Worm (Caenorhabditis elegans) whole organism, L4/young adult: ENCODE data around the gene C53D6.8.

ENCODE experiments used
- W03F9.2 ChIP-seq: fragments of 150-350 bp; optimal IDR thresholded peaks from 2 replicates; lab custom pipeline; 2014; ENCODE audit warnings: missing biosample characterization, missing genetic modification characterization
- dao-5 ChIP-seq: sonication (generic microtip); optimal IDR thresholded peaks from 2 replicates; lab custom pipeline; 2016; ENCODE audit warnings: missing genotype, missing genetic modification characterization, moderate library complexity, missing compliant biosample characterization
- him-1 ChIP-seq: sonication (generic microtip); optimal IDR thresholded peaks from 2 replicates; lab custom pipeline; 2016; ENCODE audit warnings: missing genotype, missing genetic modification reagents, missing genetic modification characterization, missing compliant biosample characterization

Gene C53D6.8

ce11 chrIV:9002636-9003035 is at the start of gene C53D6.8:
C53D6.8 (minus strand) TSS chrIV:9002736.
- TF ChIP-seq him-1 (tag; lab: Kevin White, UChicago) = no peak
- TF ChIP-seq dao-5 (tag; lab: Kevin White, UChicago) = no peak
- TF ChIP-seq W03F9.2 = no peak

ce11 chrIV:9051510-9052175 is 49.1 kb upstream of the C53D6.8 start:
- no peak for TF ChIP-seq dao-5 (tag; lab: Kevin White, UChicago)
- no peak for TF ChIP-seq him-1 (tag; lab: Kevin White, UChicago)
- no peak for TF ChIP-seq W03F9.2

DNA sequence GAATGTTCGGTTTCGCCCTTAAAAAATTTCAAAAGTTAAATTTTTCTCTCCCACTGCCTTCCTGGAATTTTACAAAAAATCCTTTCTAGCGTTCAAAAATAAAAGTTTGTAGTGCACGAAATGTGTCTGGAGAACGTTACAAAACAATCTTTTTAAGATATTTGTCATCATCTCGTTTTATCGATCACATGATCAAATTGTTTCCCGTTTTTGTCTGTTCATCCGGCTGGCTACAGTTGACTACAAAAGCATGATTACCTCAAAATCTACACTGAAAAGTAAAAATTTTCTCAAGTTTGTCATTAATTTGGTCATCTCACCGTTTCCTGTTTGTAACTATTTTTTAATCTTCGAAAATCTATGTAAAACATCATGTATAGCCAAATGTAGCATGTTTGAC is 48.5 kb upstream of the C53D6.8 start:
- TF ChIP-seq him-1 (tag; lab: Kevin White, UChicago) = no peak
- TF ChIP-seq W03F9.2 = no peak
- no peak for TF ChIP-seq dao-5 (tag; lab: Kevin White, UChicago)

- TF ChIP-seq him-1 (tag; lab: Kevin White, UChicago) (no peak), W03F9.2 (no peak), dao-5 (tag; lab: Kevin White, UChicago) (no peak)
Measured at ce11 chrIV:9045252-9045651, 42.7 kb upstream of the C53D6.8 start, which contains the start of gene Y73F4A.1. Y73F4A.1 (minus strand) TSS chrIV:9045352.

DNA sequence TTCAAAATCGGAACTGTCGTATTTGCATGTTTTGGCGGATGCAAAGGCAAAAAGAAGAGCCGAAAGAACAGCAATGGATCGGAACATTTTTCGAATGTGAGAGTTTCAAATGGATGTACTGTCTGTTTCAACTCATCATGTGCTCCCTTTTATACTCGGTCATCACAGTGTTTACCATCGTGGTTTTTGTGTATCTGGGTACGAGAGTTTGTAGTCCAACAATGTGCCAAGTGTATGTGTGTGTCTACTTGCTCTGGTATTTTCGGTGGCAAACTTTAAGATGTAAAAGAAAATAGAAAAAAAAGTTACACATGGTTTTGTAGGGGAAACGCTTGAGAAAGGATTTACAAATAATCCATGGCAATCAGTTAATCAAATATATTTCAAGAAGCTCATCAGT is 40.7 kb upstream of the C53D6.8 start, which contains the start of gene Y73F4A.2:
TSS of gene Y73F4A.2 (minus strand) at position 124 of the 400 bp plus-strand sequence.
- no peak for TF ChIP-seq dao-5 (tag; lab: Kevin White, UChicago)
- no peak for TF ChIP-seq him-1 (tag; lab: Kevin White, UChicago)
- TF ChIP-seq W03F9.2 = no peak

ce11 chrIV:9040393-9040792 is 37.9 kb upstream of the C53D6.8 start, which contains the start of gene Y73F4A.3:
Y73F4A.3 (minus strand) TSS chrIV:9040493.
- no peak for TF ChIP-seq him-1 (tag; lab: Kevin White, UChicago)
- no peak for TF ChIP-seq W03F9.2
- no peak for TF ChIP-seq dao-5 (tag; lab: Kevin White, UChicago)

- TF ChIP-seq him-1 (tag; lab: Kevin White, UChicago) (no peak), W03F9.2 (no peak), dao-5 (tag; lab: Kevin White, UChicago) (no peak)
Measured at ce11 chrIV:9037063-9037462, 34.5 kb upstream of the C53D6.8 start, which contains the start of gene C53D6.7. C53D6.7 (minus strand) TSS chrIV:9037163.

- no peak for TF ChIP-seq him-1 (tag; lab: Kevin White, UChicago)
- TF ChIP-seq dao-5 (tag; lab: Kevin White, UChicago) = no peak
- TF ChIP-seq W03F9.2 = no peak
Measured at ce11 chrIV:9034340-9034739, 31.8 kb upstream of the C53D6.8 start, which contains the start of gene C53D6.10. C53D6.10 (minus strand) TSS chrIV:9034440.

DNA sequence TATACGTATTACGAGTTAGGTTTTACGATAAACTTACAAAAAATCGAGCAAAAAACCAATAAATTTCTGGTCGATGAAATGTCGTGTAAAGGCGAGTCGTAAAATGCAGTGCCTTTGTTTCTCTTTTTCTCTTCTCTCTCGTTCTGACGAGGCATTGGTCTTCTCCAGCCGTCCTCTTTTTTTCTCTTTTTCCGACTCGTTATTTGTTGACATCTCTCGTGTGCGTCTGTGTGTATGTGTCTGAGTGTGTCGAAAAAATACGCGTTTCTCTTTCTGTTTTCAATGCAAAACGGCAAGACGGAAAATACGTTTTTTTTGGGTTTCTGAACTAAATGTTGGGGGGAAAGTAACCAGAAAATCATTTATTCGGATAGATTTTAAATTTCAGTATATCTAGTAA is 30.0 kb upstream of the C53D6.8 start, which contains the start of gene C53D6.6:
TSS of gene C53D6.6 (minus strand) at position 118 of the 400 bp plus-strand sequence.
- TF ChIP-seq W03F9.2 = no peak
- no peak for TF ChIP-seq him-1 (tag; lab: Kevin White, UChicago)
- no peak for TF ChIP-seq dao-5 (tag; lab: Kevin White, UChicago)

ce11 chrIV:9021245-9021779 is 18.8 kb upstream of the C53D6.8 start:
- TF ChIP-seq dao-5 (tag; lab: Kevin White, UChicago) = no peak
- no peak for TF ChIP-seq W03F9.2
- no peak for TF ChIP-seq him-1 (tag; lab: Kevin White, UChicago)

- TF ChIP-seq him-1 (tag; lab: Kevin White, UChicago) (no peak), dao-5 (tag; lab: Kevin White, UChicago) (no peak), W03F9.2 (no peak)
Measured at ce11 chrIV:9020840-9021239, 18.3 kb upstream of the C53D6.8 start, which contains the start of gene C53D6.4. C53D6.4 (minus strand) TSS chrIV:9020940.

DNA sequence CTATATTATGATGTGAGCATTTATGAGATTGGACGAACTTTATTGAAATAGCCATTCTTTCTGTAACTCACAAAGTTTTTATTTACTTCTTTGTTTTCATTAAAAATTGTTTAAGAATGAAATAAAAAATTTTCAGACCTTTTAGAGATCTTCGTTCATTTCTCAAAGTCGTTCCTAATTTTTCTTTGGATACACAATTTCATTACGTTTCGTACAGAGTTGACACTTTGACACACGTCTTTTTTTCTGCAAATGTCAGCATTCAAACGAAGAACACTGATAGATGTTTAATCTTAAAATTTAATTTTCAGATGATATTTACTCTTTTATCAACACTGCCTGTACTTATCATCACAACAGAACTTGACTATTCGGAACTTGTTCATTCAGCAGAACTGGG is 13.9 kb upstream of the C53D6.8 start, which contains the start of gene acc-2:
TSS of gene acc-2 (plus strand) at position 301 of the 400 bp plus-strand sequence.
- TF ChIP-seq W03F9.2 = no peak
- TF ChIP-seq him-1 (tag; lab: Kevin White, UChicago) = no peak
- no peak for TF ChIP-seq dao-5 (tag; lab: Kevin White, UChicago)

- TF ChIP-seq W03F9.2 (no peak), him-1 (tag; lab: Kevin White, UChicago) (no peak), dao-5 (tag; lab: Kevin White, UChicago) (no peak)
Measured at ce11 chrIV:9010257-9010656, 7.7 kb upstream of the C53D6.8 start, which contains the start of gene C53D6.11. C53D6.11 (plus strand) TSS chrIV:9010584.

DNA sequence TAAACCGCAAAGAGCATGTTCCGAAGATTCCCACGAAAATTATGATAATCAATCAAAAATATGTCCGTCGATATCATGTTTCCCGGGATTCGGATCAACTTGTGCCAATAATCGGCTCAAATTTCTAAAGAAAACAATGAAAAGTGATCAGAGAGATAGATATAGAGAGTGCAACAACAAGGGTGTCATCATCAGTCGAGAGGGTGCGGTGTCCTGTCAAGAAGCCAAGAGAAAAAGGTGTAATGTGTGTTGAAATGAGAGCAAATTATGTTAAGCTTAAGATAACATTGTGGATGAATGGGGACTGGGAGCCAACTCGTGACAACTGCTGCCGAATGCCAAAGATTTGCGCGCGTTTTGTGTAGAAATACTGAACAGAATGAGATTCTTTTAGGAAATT is 5.4 kb upstream of the C53D6.8 start:
- TF ChIP-seq dao-5 (tag; lab: Kevin White, UChicago) (no peak), him-1 (tag; lab: Kevin White, UChicago) (no peak), W03F9.2 (no peak)
